Worm (Caenorhabditis elegans): ENCODE results near the gene srh-272.

- TF ChIP-seq lsy-2 (tag; optimal IDR thresholded peaks at IDR 0.05) = no peak
- TF ChIP-seq swsn-7 (tag; optimal IDR thresholded peaks at IDR 0.05) = no peak
- no peak for TF ChIP-seq snpc-4 (tag; optimal IDR thresholded peaks at IDR 0.05)
- no peak for TF ChIP-seq fos-1 (tag; optimal IDR thresholded peaks at IDR 0.05)
These were observed 5.3 kb upstream of the srh-272 start, which contains the start of gene srj-55 for ce11 chrV:2857842-2858241.
